Worm (Caenorhabditis elegans): ENCODE measurements around the gene ent-5.

ce11 chrX:4609635-4610034 lies 39.4 kb downstream of the ent-5 start:
- TF ChIP-seq him-1 (tag; optimal IDR thresholded peaks at IDR 0.05) (no peak), W03F9.2 (tag; optimal IDR thresholded peaks at IDR 0.05) (no peak), dao-5 (tag; optimal IDR thresholded peaks at IDR 0.05) (no peak)

All from whole organism, L4/young adult.